Worm (Caenorhabditis elegans): Measurements from ENCODE around the gene C14B4.2.

DNA sequence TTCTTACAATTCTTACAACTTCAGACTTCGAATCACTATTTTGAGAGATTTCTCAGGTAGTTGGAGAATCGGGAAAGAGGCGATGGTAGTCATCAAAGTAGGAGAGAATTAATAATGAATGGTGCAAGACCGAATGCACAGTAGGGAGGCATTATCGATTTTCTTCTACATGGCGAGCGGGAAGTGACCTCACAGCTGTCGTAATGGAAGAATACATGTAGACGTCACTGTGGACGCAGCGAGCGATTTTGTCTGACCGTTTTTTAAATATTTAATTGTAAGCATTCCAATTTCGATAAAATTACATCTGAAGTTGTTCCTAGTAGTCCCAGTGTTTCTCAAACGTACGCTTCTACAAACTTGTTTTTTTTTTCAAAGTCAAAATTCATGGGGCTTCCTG, 52.9 kb downstream of the C14B4.2 start, which contains the start of gene F55C9.11:
- TF ChIP-seq unc-62 (GFP tag; optimal IDR thresholded peaks at IDR 0.05 in 1 of 2) = peak in 1 of 2 experiments; percentile 62
- no peak for TF ChIP-seq unc-62 (tag; optimal IDR thresholded peaks at IDR 0.05)
- no peak for TF ChIP-seq pqm-1 (tag; optimal IDR thresholded peaks at IDR 0.05)
- TF ChIP-seq lsy-2 (tag; optimal IDR thresholded peaks at IDR 0.05) = no peak
- TF ChIP-seq F44E2.7 (GFP tag; IDR thresholded peaks at IDR 0.05) = no peak
- no peak for TF ChIP-seq snpc-4 (tag; optimal IDR thresholded peaks at IDR 0.05)
- TF ChIP-seq nhr-28 (tag; optimal IDR thresholded peaks at IDR 0.05) = no peak
- TF ChIP-seq nhr-41 (GFP tag; IDR thresholded peaks at IDR 0.05) = no peak
- no peak for TF ChIP-seq lin-15B (tag; optimal IDR thresholded peaks at IDR 0.05)
- TF ChIP-seq egl-27 (tag; optimal IDR thresholded peaks at IDR 0.05) = no peak
- no peak for TF ChIP-seq dve-1 (tag; optimal IDR thresholded peaks at IDR 0.05; ENCODE audit: insufficient read depth)
- no peak for TF ChIP-seq nhr-77 (tag; optimal IDR thresholded peaks at IDR 0.05)
- no peak for TF ChIP-seq nhr-237 (tag; optimal IDR thresholded peaks at IDR 0.05)
- no peak for TF ChIP-seq hmg-1.1 (GFP tag; IDR thresholded peaks at IDR 0.05)
